Worm (Caenorhabditis elegans): Measurements from ENCODE around the gene tbc-20.

Gene tbc-20

ce11 chrII:14814894-14815568 is 16.8 kb downstream of the tbc-20 start, which contains the start of gene W01D2.1:
W01D2.1 (plus strand) TSS chrII:14815518.
- TF ChIP-seq nfya-1 (tag; optimal IDR thresholded peaks at IDR 0.05) (peak; percentile 46), ceh-30 (tag; optimal IDR thresholded peaks at IDR 0.05) (no peak), dve-1 (tag; optimal IDR thresholded peaks at IDR 0.05) (peak; percentile 66), unc-55 (GFP tag; optimal IDR thresholded peaks at IDR 0.05) (peak; percentile 63), pax-1 (tag; optimal IDR thresholded peaks at IDR 0.05) (peak; percentile 25), ceh-31 (tag; optimal IDR thresholded peaks at IDR 0.05) (peak; percentile 51), ceh-45 (GFP tag; IDR thresholded peaks at IDR 0.05) (no peak), Y22D7AL.16 (tag; optimal IDR thresholded peaks at IDR 0.05) (no peak), ceh-48 (tag; optimal IDR thresholded peaks at IDR 0.05) (no peak), elt-2 (tag; optimal IDR thresholded peaks at IDR 0.05) (peak; percentile 37), sox-4 (tag; optimal IDR thresholded peaks at IDR 0.05) (no peak), tbx-2 (tag; optimal IDR thresholded peaks at IDR 0.05) (peak; percentile 15), dmd-4 (tag; optimal IDR thresholded peaks at IDR 0.05; ENCODE audit: borderline replicate concordance) (no peak)

DNA sequence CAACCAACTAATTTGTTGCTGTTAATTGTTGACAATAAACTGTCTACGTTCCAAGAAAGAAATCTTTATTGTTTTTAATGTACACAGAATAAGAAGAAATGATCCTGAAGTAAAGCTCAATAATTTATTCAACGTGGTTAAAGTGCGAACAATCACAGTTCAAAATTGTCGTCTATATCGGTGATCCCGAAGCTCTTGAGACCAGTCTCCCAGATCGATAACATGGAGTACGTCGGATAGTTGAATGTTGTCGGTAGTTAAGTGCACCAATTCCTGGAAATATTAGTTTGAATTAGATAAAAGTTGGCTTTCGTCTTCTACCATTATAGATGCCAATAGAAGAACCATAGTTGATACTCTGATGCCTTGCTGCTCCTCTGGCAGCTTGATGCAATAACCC is 17.8 kb downstream of the tbc-20 start:
- no peak for TF ChIP-seq mec-3 (tag; optimal IDR thresholded peaks at IDR 0.05; ENCODE audit: borderline replicate concordance)
- no peak for TF ChIP-seq nfya-1 (tag; optimal IDR thresholded peaks at IDR 0.05)
- no peak for TF ChIP-seq ets-4 (tag; optimal IDR thresholded peaks at IDR 0.05)
- TF ChIP-seq madf-2 (tag; optimal IDR thresholded peaks at IDR 0.05), result no peak
- no peak for TF ChIP-seq sdc-2 (tag; optimal IDR thresholded peaks at IDR 0.05)

- TF ChIP-seq sdc-2 (tag; optimal IDR thresholded peaks at IDR 0.05) (no peak), ceh-48 (tag; optimal IDR thresholded peaks at IDR 0.05) (no peak), sox-2 (GFP tag; IDR thresholded peaks at IDR 0.05) (no peak), mec-3 (tag; optimal IDR thresholded peaks at IDR 0.05; ENCODE audit: borderline replicate concordance) (no peak), dmd-4 (tag; optimal IDR thresholded peaks at IDR 0.05; ENCODE audit: borderline replicate concordance) (no peak), pqm-1 (tag; optimal IDR thresholded peaks at IDR 0.05) (no peak), nhr-232 (tag; optimal IDR thresholded peaks at IDR 0.05) (no peak), K09A11.1 (tag; optimal IDR thresholded peaks at IDR 0.05; ENCODE audit: insufficient read depth) (no peak), odd-2 (tag; optimal IDR thresholded peaks at IDR 0.05) (no peak), ama-1 (optimal IDR thresholded peaks at IDR 0.05) (no peak), ceh-31 (tag; optimal IDR thresholded peaks at IDR 0.05) (no peak), pha-4 (tag; optimal IDR thresholded peaks at IDR 0.05) (no peak), ttx-3 (tag; optimal IDR thresholded peaks at IDR 0.05) (no peak), pat-9 (tag; optimal IDR thresholded peaks at IDR 0.05) (no peak), madf-2 (tag; optimal IDR thresholded peaks at IDR 0.05) (no peak), C38D4.7 (GFP tag; optimal IDR thresholded peaks at IDR 0.05) (no peak)
These were observed 20.1 kb downstream of the tbc-20 start, which contains the start of gene nhr-61 for ce11 chrII:14818376-14818775. nhr-61 (minus strand) TSS chrII:14818543.

- no peak for TF ChIP-seq pat-9 (tag; optimal IDR thresholded peaks at IDR 0.05)
- peak; percentile 86 for TF ChIP-seq dve-1 (tag; optimal IDR thresholded peaks at IDR 0.05)
These were observed 21.1 kb downstream of the tbc-20 start for ce11 chrII:14819258-14819985.

DNA sequence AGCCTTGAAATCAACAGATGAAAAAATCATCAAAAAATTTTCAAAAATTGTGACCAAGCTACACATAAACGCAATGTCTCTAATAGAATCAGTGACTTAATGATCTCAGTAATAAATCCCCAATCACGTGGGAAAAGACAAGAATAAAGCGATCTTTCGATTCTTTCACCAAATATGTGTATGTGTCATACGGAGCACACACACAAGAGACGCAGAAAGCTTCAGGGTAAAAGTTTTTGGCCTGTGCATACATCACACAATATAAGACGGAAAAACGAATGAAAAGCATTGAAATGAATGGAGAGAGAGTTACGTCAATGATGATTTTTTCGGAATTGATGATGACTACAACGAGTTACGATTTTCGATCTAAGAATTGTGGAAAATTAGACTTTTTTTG is 22.2 kb downstream of the tbc-20 start:
- TF ChIP-seq nhr-232 (tag; optimal IDR thresholded peaks at IDR 0.05) (no peak), dmd-4 (tag; optimal IDR thresholded peaks at IDR 0.05; ENCODE audit: borderline replicate concordance) (no peak), mec-3 (tag; optimal IDR thresholded peaks at IDR 0.05; ENCODE audit: borderline replicate concordance) (no peak), elt-4 (tag; optimal IDR thresholded peaks at IDR 0.05) (no peak), ceh-30 (tag; optimal IDR thresholded peaks at IDR 0.05) (no peak), F13H6.1 (tag; optimal IDR thresholded peaks at IDR 0.05) (no peak), che-1 (tag; optimal IDR thresholded peaks at IDR 0.05) (no peak), odd-2 (tag; optimal IDR thresholded peaks at IDR 0.05) (no peak), ets-4 (tag; optimal IDR thresholded peaks at IDR 0.05) (no peak), sox-2 (GFP tag; IDR thresholded peaks at IDR 0.05) (no peak), ceh-48 (tag; optimal IDR thresholded peaks at IDR 0.05) (no peak), lin-11 (tag; optimal IDR thresholded peaks at IDR 0.05) (no peak), ceh-18 (tag; optimal IDR thresholded peaks at IDR 0.05) (no peak), fkh-6 (tag; optimal IDR thresholded peaks at IDR 0.05) (no peak), ama-1 (optimal IDR thresholded peaks at IDR 0.05) (no peak), ceh-45 (GFP tag; IDR thresholded peaks at IDR 0.05) (no peak), ceh-9 (tag; optimal IDR thresholded peaks at IDR 0.05) (no peak), fax-1 (tag; optimal IDR thresholded peaks at IDR 0.05) (no peak), ceh-34 (tag; optimal IDR thresholded peaks at IDR 0.05) (no peak), hlh-15 (tag; optimal IDR thresholded peaks at IDR 0.05) (no peak)

Measured in whole organism, late embryonic.